Worm (Caenorhabditis elegans) whole organism, L4 larva: ENCODE data around the gene fre-1.

Experiments used
- F37D6.2 ChIP-seq: sonication (generic microtip); optimal IDR thresholded peaks from 2 replicates; lab custom pipeline; 2016; ENCODE audit warnings: mild to moderate bottlenecking, missing genetic modification characterization, missing compliant biosample characterization
- F44E2.7 ChIP-seq: fragments of 200-800 bp; sonication (Bioruptor generic); IDR thresholded peaks from 2 replicates; pipeline ENCODE4 v2.1.2; 2022; ENCODE audit warnings: missing genetic modification characterization, missing compliant biosample characterization
- T20F7.1 ChIP-seq: fragments of 200-800 bp; sonication (Bioruptor generic); optimal IDR thresholded peaks from 2 replicates; lab custom pipeline; 2018; ENCODE audit warnings: mild to moderate bottlenecking, missing genetic modification characterization, missing compliant biosample characterization
- Y75B8A.6 ChIP-seq: fragments of 200-800 bp; sonication (Bioruptor generic); IDR thresholded peaks from 2 replicates; pipeline ENCODE4 v1.3.6; 2022; ENCODE audit warnings: missing genetic modification reagents, missing genetic modification characterization, missing compliant biosample characterization
- aha-1 ChIP-seq: fragments of 150-350 bp; peaks from one replicate; lab custom pipeline; 2014; ENCODE audit warnings: missing biosample characterization, missing genetic modification characterization
- aly-2 ChIP-seq: sonication (generic microtip); optimal IDR thresholded peaks from 2 replicates; lab custom pipeline; 2018; ENCODE audit warnings: missing biosample characterization, missing genetic modification characterization
- ceh-20 ChIP-seq: fragments of 200-800 bp; sonication (Bioruptor generic); IDR thresholded peaks from 2 replicates; pipeline ENCODE4 v1.3.6; 2022; ENCODE audit warnings: missing genetic modification reagents, missing genetic modification characterization, missing compliant biosample characterization
- ceh-44 ChIP-seq: fragments of 200-800 bp; sonication (Bioruptor generic); IDR thresholded peaks from 2 replicates; pipeline ENCODE4 v1.3.6; 2022; ENCODE audit warnings: missing genetic modification reagents, missing genetic modification characterization, missing compliant biosample characterization
- ceh-62 ChIP-seq: sonication (generic microtip); optimal IDR thresholded peaks from 2 replicates; lab custom pipeline; 2017; ENCODE audit warnings: missing biosample characterization, missing genetic modification characterization
- ceh-82 ChIP-seq: sonication (generic microtip); optimal IDR thresholded peaks from 2 replicates; lab custom pipeline; 2017; ENCODE audit warnings: missing biosample characterization, missing genetic modification characterization
- ctbp-1 ChIP-seq: fragments of 200-800 bp; sonication (Bioruptor generic); IDR thresholded peaks from 2 replicates; pipeline ENCODE4 v1.3.6; 2022; ENCODE audit warnings: missing genetic modification reagents, missing genetic modification characterization, missing compliant biosample characterization
- daf-16 ChIP-seq, 3 experiments: sonication (generic microtip); optimal IDR thresholded peaks; 2 replicates each; lab custom pipeline; 2016 to 2017; ENCODE audit warnings: missing genetic modification characterization in 3 of 3, missing genetic modification reagents in 3 of 3, mild to moderate bottlenecking in 2 of 3, missing compliant biosample characterization in 2 of 3, missing biosample characterization in 1 of 3, moderate library complexity in 1 of 3
- dmd-9 ChIP-seq: fragments of 200-800 bp; sonication (Bioruptor generic); IDR thresholded peaks from 2 replicates; pipeline ENCODE4 v1.3.6; 2022; ENCODE audit warnings: missing genetic modification reagents, missing genetic modification characterization, missing compliant biosample characterization
- dpl-1 ChIP-seq: fragments of 150-350 bp; optimal IDR thresholded peaks from 2 replicates; lab custom pipeline; 2014; ENCODE audit warnings: missing biosample characterization, missing genetic modification reagents, missing genetic modification characterization
- duxl-1 ChIP-seq: sonication (generic microtip); optimal IDR thresholded peaks from 2 replicates; lab custom pipeline; 2016; ENCODE audit warnings: mild to moderate bottlenecking, missing genetic modification characterization, moderate library complexity, missing compliant biosample characterization; ENCODE audit not compliant: poor library complexity
- egl-27 ChIP-seq: sonication (generic microtip); optimal IDR thresholded peaks from 3 replicates; lab custom pipeline; 2017; ENCODE audit warnings: missing biosample characterization, missing genetic modification reagents, missing genetic modification characterization
- egl-43 ChIP-seq: fragments of 200-800 bp; sonication (Bioruptor generic); IDR thresholded peaks from 2 replicates; pipeline ENCODE4 v1.3.6; 2022; ENCODE audit warnings: missing genetic modification reagents, missing genetic modification characterization, missing compliant biosample characterization
- hif-1 ChIP-seq, 2 experiments: sonication (generic microtip); optimal IDR thresholded peaks; 2 replicates each; lab custom pipeline; 2016 to 2017; ENCODE audit warnings: missing compliant biosample characterization in 2 of 2, missing genetic modification characterization in 2 of 2, missing genetic modification reagents in 2 of 2, missing genotype in 2 of 2, mild to moderate bottlenecking in 1 of 2
- lin-1 ChIP-seq: fragments of 200-800 bp; sonication (Bioruptor generic); IDR thresholded peaks from 2 replicates; pipeline ENCODE4 v1.3.6; 2022; ENCODE audit warnings: missing genetic modification reagents, missing genetic modification characterization, missing compliant biosample characterization
- lin-15B ChIP-seq: fragments of 150-350 bp; sonication (generic microtip); optimal IDR thresholded peaks from 3 replicates; lab custom pipeline; 2014; ENCODE audit warnings: missing biosample characterization, missing genetic modification characterization
- lin-29 ChIP-seq: fragments of 200-800 bp; sonication (Bioruptor generic); IDR thresholded peaks from 2 replicates; pipeline ENCODE4 v1.3.6; 2022; ENCODE audit warnings: missing genetic modification reagents, missing genetic modification characterization, missing compliant biosample characterization
- lin-38 ChIP-seq: fragments of 200-800 bp; sonication (Bioruptor generic); IDR thresholded peaks from 2 replicates; pipeline ENCODE4 v1.3.6; 2022; ENCODE audit warnings: missing genetic modification reagents, missing genetic modification characterization, missing compliant biosample characterization
- lir-3 ChIP-seq: sonication (generic microtip); optimal IDR thresholded peaks from 2 replicates; lab custom pipeline; 2016; ENCODE audit warnings: mild to moderate bottlenecking, missing genetic modification characterization, missing compliant biosample characterization
- madf-9 ChIP-seq: fragments of 200-800 bp; sonication (Bioruptor generic); conservative IDR thresholded peaks from 2 replicates; pipeline ENCODE4 v1.3.6; 2022; ENCODE audit warnings: missing genetic modification reagents, missing genetic modification characterization, missing compliant biosample characterization
- mep-1 ChIP-seq: fragments of 150-350 bp; sonication (generic microtip); optimal IDR thresholded peaks from 3 replicates; lab custom pipeline; 2014; ENCODE audit warnings: missing biosample characterization, missing genetic modification characterization
- mes-2 ChIP-seq: sonication (generic microtip); optimal IDR thresholded peaks from 2 replicates; lab custom pipeline; 2016; ENCODE audit warnings: missing genotype, mild to moderate bottlenecking, missing genetic modification characterization, missing compliant biosample characterization; ENCODE audit not compliant: poor library complexity, severe bottlenecking
- nhr-102 ChIP-seq: sonication (generic microtip); optimal IDR thresholded peaks from 2 replicates; lab custom pipeline; 2016; ENCODE audit warnings: mild to moderate bottlenecking, missing genetic modification characterization, moderate library complexity, missing compliant biosample characterization
- nhr-11 ChIP-seq: fragments of 150-350 bp; optimal IDR thresholded peaks from 2 replicates; lab custom pipeline; 2014; ENCODE audit warnings: missing biosample characterization, missing genetic modification characterization
- nhr-41 ChIP-seq: fragments of 200-800 bp; sonication (Bioruptor generic); IDR thresholded peaks from 2 replicates; pipeline ENCODE4 v1.3.6; 2022; ENCODE audit warnings: missing genetic modification reagents, missing genetic modification characterization, missing compliant biosample characterization
- nhr-42 ChIP-seq: fragments of 200-800 bp; sonication (Bioruptor generic); IDR thresholded peaks from 2 replicates; pipeline ENCODE4 v1.3.6; 2022; ENCODE audit warnings: missing genetic modification characterization, missing compliant biosample characterization
- nhr-6 ChIP-seq: fragments of 150-350 bp; optimal IDR thresholded peaks from 2 replicates; lab custom pipeline; 2014; ENCODE audit warnings: missing biosample characterization, missing genetic modification characterization
- nhr-76 ChIP-seq: fragments of 150-350 bp; optimal IDR thresholded peaks from 2 replicates; lab custom pipeline; 2014; ENCODE audit warnings: missing biosample characterization, missing genetic modification characterization
- nhr-77 ChIP-seq: fragments of 150-350 bp; optimal IDR thresholded peaks from 2 replicates; lab custom pipeline; 2014; ENCODE audit warnings: missing biosample characterization, missing genetic modification characterization
- set-16 ChIP-seq: fragments of 200-800 bp; sonication (Bioruptor generic); IDR thresholded peaks from 2 replicates; pipeline ENCODE4 v1.3.6; 2022; ENCODE audit warnings: missing genetic modification reagents, missing genetic modification characterization, missing compliant biosample characterization
- snpc-1.2 ChIP-seq: fragments of 200-800 bp; sonication (Bioruptor generic); IDR thresholded peaks from 2 replicates; pipeline ENCODE4 v1.3.6; 2022; ENCODE audit warnings: missing genetic modification reagents, missing genetic modification characterization, missing compliant biosample characterization
- snpc-4 ChIP-seq: fragments of 150-350 bp; optimal IDR thresholded peaks from 2 replicates; lab custom pipeline; 2014; ENCODE audit warnings: missing biosample characterization, missing genetic modification characterization
- spr-1 ChIP-seq: sonication (generic microtip); optimal IDR thresholded peaks from 2 replicates; lab custom pipeline; 2016; ENCODE audit warnings: mild to moderate bottlenecking, missing genetic modification characterization, missing compliant biosample characterization
- tra-1 ChIP-seq: fragments of 200-800 bp; sonication (Bioruptor generic); IDR thresholded peaks from 2 replicates; pipeline ENCODE4 v1.3.6; 2022; ENCODE audit warnings: missing genetic modification reagents, missing genetic modification characterization, missing compliant biosample characterization
- vab-7 ChIP-seq: fragments of 200-800 bp; sonication (Bioruptor generic); IDR thresholded peaks from 2 replicates; pipeline ENCODE4 v1.3.6; 2022; ENCODE audit warnings: missing genetic modification reagents, missing genetic modification characterization, missing compliant biosample characterization
- zfp-2 ChIP-seq: sonication (generic microtip); optimal IDR thresholded peaks from 2 replicates; lab custom pipeline; 2016; ENCODE audit warnings: mild to moderate bottlenecking, missing genetic modification characterization, missing compliant biosample characterization
- zfp-3 ChIP-seq: fragments of 200-800 bp; sonication (Bioruptor generic); conservative IDR thresholded peaks from 2 replicates; pipeline ENCODE4 v1.3.6; 2022; ENCODE audit warnings: missing genetic modification reagents, missing genetic modification characterization, missing compliant biosample characterization
- zip-2 ChIP-seq: fragments of 150-350 bp; optimal IDR thresholded peaks from 2 replicates; lab custom pipeline; 2014; ENCODE audit warnings: missing biosample characterization, missing genetic modification characterization
- ztf-7 ChIP-seq: fragments of 150-350 bp; optimal IDR thresholded peaks from 2 replicates; lab custom pipeline; 2014; ENCODE audit warnings: missing biosample characterization, missing genetic modification characterization

The fre-1 gene

DNA sequence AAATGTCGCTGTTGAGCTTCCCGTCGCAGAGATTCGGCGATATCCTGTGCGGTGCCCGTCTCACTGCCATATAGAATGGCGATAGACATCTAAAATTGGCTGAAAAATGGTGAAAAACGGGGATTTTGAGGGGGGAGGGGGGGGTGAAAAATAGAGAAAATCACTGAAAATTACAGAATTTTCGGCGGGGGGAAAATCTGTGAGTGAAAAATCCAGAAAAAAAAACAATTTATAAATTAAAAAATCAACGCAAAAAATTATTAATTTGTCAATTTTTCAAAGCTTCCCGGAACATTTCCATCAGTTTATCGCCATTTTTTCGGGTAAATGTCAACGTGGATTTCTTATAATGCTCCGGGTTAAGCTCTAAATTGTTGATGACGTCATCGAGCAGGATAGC lies at the start of gene fre-1:
Gene fre-1 (minus strand): TSS at position 101 of the 400 bp plus-strand sequence.
- TF ChIP-seq F37D6.2 (tag; lab: Kevin White, UChicago), result no peak
- TF ChIP-seq lin-29 (GFP tag; lab: Robert Waterston, UW), result no peak
- TF ChIP-seq egl-43 (GFP tag; lab: Robert Waterston, UW), result no peak
- TF ChIP-seq vab-7, result no peak

DNA sequence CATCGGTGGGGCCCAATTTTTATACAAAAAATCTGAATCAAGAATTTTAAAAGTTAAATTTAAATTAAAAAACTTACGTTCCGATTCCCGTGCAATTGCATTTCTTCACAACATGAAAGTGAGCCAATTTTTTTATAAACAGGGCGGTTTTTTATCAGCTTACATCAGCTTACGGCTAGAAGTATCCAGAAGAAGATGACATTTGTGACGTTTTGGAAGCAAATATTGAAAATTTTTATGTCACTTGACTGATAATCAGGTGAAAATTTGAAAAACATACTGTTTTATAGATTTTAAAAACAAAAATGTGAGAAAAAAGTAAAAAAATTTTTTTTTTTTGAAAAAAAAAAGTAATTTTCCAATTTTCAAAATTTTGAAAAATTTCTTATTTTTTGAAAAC lies 47.7 kb upstream of the fre-1 start, which contains the start of gene Y113G7A.22:
Gene Y113G7A.22 (minus strand): TSS at position 101 of the 400 bp plus-strand sequence.
- TF ChIP-seq egl-27 (tag; lab: Kevin White, UChicago) (no peak), aha-1 (tag; lab: Kevin White, UChicago) (peak; percentile 2), zip-2 (tag; lab: Kevin White, UChicago) (no peak), mep-1 (tag; lab: Kevin White, UChicago) (no peak), duxl-1 (tag; lab: Kevin White, UChicago) (no peak), madf-9 (GFP tag; lab: Robert Waterston, UW) (no peak), ctbp-1 (GFP tag; lab: Robert Waterston, UW) (no peak)

DNA sequence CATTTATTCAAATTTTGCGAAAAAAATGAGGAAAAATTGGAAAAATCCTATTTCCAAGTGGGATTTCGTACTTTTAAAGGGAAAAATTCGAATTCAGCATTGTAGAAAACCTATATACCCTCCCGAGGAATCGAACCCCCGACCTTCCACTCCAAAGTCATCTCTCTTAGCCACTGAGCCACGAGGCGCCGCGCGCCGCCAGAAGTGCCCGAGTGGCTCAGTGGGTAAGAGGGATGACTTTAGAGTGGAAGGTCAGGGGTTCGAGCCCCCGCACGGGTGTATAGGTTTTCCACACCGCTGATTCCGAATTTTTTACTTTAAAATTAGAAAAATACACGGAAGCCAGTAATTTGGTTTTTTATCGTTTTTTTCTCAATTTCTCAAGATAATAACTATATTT lies 47.3 kb upstream of the fre-1 start:
- TF ChIP-seq snpc-4 (no peak), F37D6.2 (tag; lab: Kevin White, UChicago) (no peak), T20F7.1 (GFP tag; lab: Kevin White, UChicago) (no peak), nhr-6 (tag; lab: Kevin White, UChicago) (no peak), nhr-42 (no peak), nhr-102 (tag; lab: Kevin White, UChicago) (no peak), spr-1 (no peak), mep-1 (tag; lab: Kevin White, UChicago) (no peak), lin-15B (no peak), ceh-44 (GFP tag; lab: Robert Waterston, UW) (0 out of 2 replicates have a peak, but pooled peaks have one; percentile 37), lin-1 (GFP tag; lab: Robert Waterston, UW) (no peak), zfp-3 (GFP tag; lab: Robert Waterston, UW) (no peak), lir-3 (tag; lab: Kevin White, UChicago) (no peak), tra-1 (0 out of 2 replicates have a peak, but pooled peaks have one; percentile 26), set-16 (GFP tag; lab: Robert Waterston, UW) (peak; percentile 71), snpc-1.2 (GFP tag; lab: Robert Waterston, UW) (no peak), daf-16 (GFP tag; optimal IDR thresholded peaks at IDR 0.05; lab: Kevin White, UChicago) (no peak), daf-16 (tag; optimal IDR thresholded peaks at IDR 0.05; lab: Kevin White, UChicago) (no peak), mes-2 (tag; lab: Kevin White, UChicago) (no peak)

DNA sequence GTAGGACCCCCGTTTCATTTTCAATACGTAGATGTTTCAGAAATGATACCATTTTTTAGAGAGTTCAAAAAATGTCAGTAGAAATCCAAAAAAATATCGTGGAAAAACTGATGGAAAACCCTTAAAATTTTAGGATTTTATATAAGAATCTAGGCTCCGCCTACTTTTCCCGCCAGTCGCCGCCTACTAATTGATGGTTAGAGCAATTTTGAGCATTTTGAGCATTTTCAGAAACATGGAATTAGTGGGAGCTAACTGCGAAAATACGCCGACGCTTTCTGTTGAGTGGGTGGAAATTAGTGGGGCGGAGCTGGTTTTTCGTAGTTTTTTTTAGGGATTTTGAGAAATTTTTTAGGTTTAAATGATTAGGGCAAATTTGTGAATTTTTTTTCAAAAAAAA lies 45.6 kb upstream of the fre-1 start, which contains the start of gene ssu-1:
Gene ssu-1 (minus strand): TSS at position 101 of the 400 bp plus-strand sequence.
- TF ChIP-seq Y75B8A.6, result no peak
- no peak for TF ChIP-seq spr-1
- TF ChIP-seq ztf-7, result no peak
- TF ChIP-seq zfp-3 (GFP tag; lab: Robert Waterston, UW), result no peak
- no peak for TF ChIP-seq lin-38 (GFP tag; lab: Robert Waterston, UW)
- TF ChIP-seq lin-1 (GFP tag; lab: Robert Waterston, UW), result no peak
- TF ChIP-seq hif-1 (tag; optimal IDR thresholded peaks at IDR 0.05; lab: Kevin White, UChicago), result no peak
- no peak for TF ChIP-seq nhr-41

DNA sequence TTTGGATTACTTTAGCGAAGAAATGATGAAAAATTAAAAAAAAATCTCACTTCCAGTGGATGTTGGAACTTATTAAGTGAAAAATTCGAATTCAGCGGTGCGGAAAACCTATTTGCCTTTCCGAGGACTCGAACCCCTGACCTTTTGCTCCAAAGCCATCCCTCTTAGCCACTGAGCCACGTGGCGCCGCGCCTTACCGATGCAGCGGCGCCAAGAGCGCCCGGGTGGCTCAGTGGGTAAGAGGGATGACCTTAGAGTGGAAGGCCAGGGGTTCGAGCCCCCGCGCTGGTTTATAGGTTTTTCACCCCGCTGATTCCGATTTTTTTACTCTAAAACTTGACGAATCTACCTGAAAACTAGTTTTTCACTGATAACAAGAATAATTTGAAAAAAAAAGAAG lies 40.0 kb upstream of the fre-1 start:
- no peak for TF ChIP-seq ceh-20 (GFP tag; lab: Robert Waterston, UW)
- peak; percentile 40 for TF ChIP-seq aha-1 (tag; lab: Kevin White, UChicago)
- no peak for TF ChIP-seq dpl-1 (GFP tag; lab: Kevin White, UChicago)
- peak; percentile 45; the same call in 1 of the 2 replicates for TF ChIP-seq tra-1
- TF ChIP-seq T20F7.1 (GFP tag; lab: Kevin White, UChicago), result no peak
- no peak for TF ChIP-seq aly-2 (tag; lab: Kevin White, UChicago)
- 0 out of 2 replicates have a peak, but pooled peaks have one; percentile 64 for TF ChIP-seq F44E2.7 (GFP tag; lab: Robert Waterston, UW)
- no peak for TF ChIP-seq mep-1 (tag; lab: Kevin White, UChicago)
- no peak for TF ChIP-seq ceh-62
- no peak for TF ChIP-seq zfp-3 (GFP tag; lab: Robert Waterston, UW)
- TF ChIP-seq zfp-2, result no peak
- no peak for TF ChIP-seq nhr-77 (tag; lab: Kevin White, UChicago)
- no peak for TF ChIP-seq nhr-11 (tag; lab: Kevin White, UChicago)
- TF ChIP-seq lin-29 (GFP tag; lab: Robert Waterston, UW), result no peak
- 0 out of 2 replicates have a peak, but pooled peaks have one; percentile 10 for TF ChIP-seq egl-43 (GFP tag; lab: Robert Waterston, UW)
- TF ChIP-seq set-16 (GFP tag; lab: Robert Waterston, UW), result peak; percentile 90
- no peak for TF ChIP-seq ceh-82 (tag; lab: Kevin White, UChicago)
- TF ChIP-seq nhr-76 (tag; lab: Kevin White, UChicago), result no peak
- no peak for TF ChIP-seq dmd-9 (GFP tag; lab: Robert Waterston, UW)
- TF ChIP-seq ceh-44 (GFP tag; lab: Robert Waterston, UW), result no peak
